Worm (Caenorhabditis elegans): ENCODE measurements around the gene sel-10.

DNA sequence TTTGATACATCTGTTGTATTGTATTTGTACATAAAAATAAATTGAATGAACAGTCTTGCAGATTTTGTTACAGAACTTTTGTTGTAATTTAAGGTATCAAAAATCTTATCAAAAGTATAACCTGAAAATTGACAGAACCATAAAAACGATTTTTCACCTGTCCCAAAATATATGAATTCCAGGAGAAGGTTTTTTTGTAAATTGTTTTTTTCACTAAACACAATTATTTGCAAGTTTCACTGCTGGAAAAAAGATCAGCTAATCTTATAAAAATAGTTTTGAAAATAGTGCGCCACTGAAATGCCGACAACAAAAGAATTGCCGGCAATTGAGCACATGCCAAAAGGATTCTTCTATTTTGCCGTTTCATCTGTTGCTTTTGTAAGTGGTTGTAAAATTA, 24.0 kb downstream of the sel-10 start, which contains the start of gene srx-130:
- TF ChIP-seq ets-5 (GFP tag; IDR thresholded peaks at IDR 0.05) (no peak), zag-1 (tag; optimal IDR thresholded peaks at IDR 0.05) (no peak), lin-35 (GFP tag; optimal IDR thresholded peaks at IDR 0.05) (no peak), fkh-10 (GFP tag; optimal IDR thresholded peaks at IDR 0.05) (no peak), skn-1 (tag; optimal IDR thresholded peaks at IDR 0.05) (no peak), ceh-90 (tag; optimal IDR thresholded peaks at IDR 0.05) (no peak), lin-15B (tag; optimal IDR thresholded peaks at IDR 0.05) (no peak), elt-3 (tag; optimal IDR thresholded peaks at IDR 0.05) (no peak), efl-1 (optimal IDR thresholded peaks at IDR 0.05) (no peak), efl-1 (GFP tag; optimal IDR thresholded peaks at IDR 0.05 in 1 of 2) (no peak), nhr-76 (tag; optimal IDR thresholded peaks at IDR 0.05) (no peak), nhr-237 (tag; optimal IDR thresholded peaks at IDR 0.05) (no peak), ama-1 (optimal IDR thresholded peaks at IDR 0.05) (no peak), lin-13 (GFP tag; optimal IDR thresholded peaks at IDR 0.05) (no peak), jun-1 (tag; optimal IDR thresholded peaks at IDR 0.05) (no peak)
